Worm (Caenorhabditis elegans) whole organism, L4/young adult: Measurements from ENCODE around the gene C53B7.2.

Experiments used
- W03F9.2 ChIP-seq: fragments of 150-350 bp; optimal IDR thresholded peaks from 2 replicates; lab custom pipeline; 2014; ENCODE audit warnings: missing biosample characterization, missing genetic modification characterization
- dao-5 ChIP-seq: sonication (generic microtip); optimal IDR thresholded peaks from 2 replicates; lab custom pipeline; 2016; ENCODE audit warnings: missing genotype, missing genetic modification characterization, moderate library complexity, missing compliant biosample characterization
- him-1 ChIP-seq: sonication (generic microtip); optimal IDR thresholded peaks from 2 replicates; lab custom pipeline; 2016; ENCODE audit warnings: missing genotype, missing genetic modification reagents, missing genetic modification characterization, missing compliant biosample characterization

- no peak for TF ChIP-seq him-1 (tag; lab: Kevin White, UChicago)
- TF ChIP-seq W03F9.2 = no peak
- no peak for TF ChIP-seq dao-5 (tag; lab: Kevin White, UChicago)
Measured at ce11 chrX:6866900-6867299, 20.9 kb downstream of the C53B7.2 start.
